Worm (Caenorhabditis elegans) whole organism, L4/young adult: ENCODE data around the gene C15H11.11.

Experiments used
- W03F9.2 ChIP-seq: fragments of 150-350 bp; optimal IDR thresholded peaks from 2 replicates; lab custom pipeline; 2014; ENCODE audit warnings: missing biosample characterization, missing genetic modification characterization
- dao-5 ChIP-seq: sonication (generic microtip); optimal IDR thresholded peaks from 2 replicates; lab custom pipeline; 2016; ENCODE audit warnings: missing genotype, missing genetic modification characterization, moderate library complexity, missing compliant biosample characterization
- him-1 ChIP-seq: sonication (generic microtip); optimal IDR thresholded peaks from 2 replicates; lab custom pipeline; 2016; ENCODE audit warnings: missing genotype, missing genetic modification reagents, missing genetic modification characterization, missing compliant biosample characterization

C15H11.11 gene

DNA sequence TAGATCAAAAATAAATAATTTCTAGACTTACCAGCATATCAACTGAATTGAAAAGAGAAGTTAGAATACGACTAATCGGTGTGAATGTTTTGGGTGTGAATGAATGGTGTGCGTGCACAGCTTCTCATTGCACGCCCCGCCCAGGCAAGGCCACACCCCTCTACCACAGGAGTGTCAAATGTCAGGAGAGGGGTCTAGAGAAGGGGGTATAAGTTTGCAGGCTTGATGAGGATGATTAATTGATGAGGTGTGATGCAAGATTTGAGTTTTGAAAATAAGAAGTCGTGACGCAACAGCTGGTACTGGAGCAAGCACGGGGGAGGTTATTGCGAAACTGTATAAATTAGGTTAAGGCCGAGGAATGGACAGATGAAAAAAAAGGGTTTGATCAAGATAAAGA, 17.0 kb downstream of the C15H11.11 start, which contains the start of gene egl-1:
TSS of gene egl-1 (minus strand) at position 101 of the 400 bp plus-strand sequence.
- TF ChIP-seq dao-5 (tag; lab: Kevin White, UChicago): no peak

DNA sequence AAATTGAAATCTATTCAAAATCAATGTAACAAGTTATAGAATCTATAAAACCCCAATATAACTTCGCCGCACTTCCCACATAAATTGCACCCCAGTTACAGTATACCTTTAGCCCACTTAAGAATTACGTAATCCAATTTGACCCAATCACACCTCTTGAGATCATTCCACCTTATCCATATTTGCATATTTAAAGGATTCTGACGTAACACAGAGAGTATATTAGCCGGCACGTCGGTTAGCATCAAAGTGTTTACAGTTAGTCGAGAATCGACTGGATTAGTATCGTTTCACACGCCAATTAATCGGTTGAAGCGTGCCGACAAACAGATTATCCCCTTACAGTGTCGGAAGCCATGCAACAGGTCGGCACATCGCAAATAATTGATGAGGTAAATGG, 18.3 kb downstream of the C15H11.11 start:
- TF ChIP-seq dao-5 (tag; lab: Kevin White, UChicago) (no peak), W03F9.2 (tag; lab: Kevin White, UChicago) (no peak), him-1 (no peak)

DNA sequence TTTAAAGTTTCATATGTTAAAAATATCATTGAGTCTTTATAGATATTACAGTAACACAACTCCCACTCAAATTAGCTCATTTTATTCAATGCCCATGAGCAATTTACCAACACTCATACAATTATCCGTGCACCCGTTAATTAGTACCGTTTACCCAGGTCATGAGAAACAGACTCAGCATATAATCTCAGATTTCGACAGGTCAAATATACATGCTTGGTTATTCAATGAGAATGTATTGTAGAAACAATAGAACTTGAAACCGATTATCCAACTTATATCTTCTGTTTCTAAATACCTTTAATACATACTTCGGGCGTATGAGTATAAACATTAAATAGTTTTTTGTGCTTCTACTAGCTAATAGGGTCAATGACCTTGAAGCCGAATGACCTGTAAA, 20.9 kb downstream of the C15H11.11 start:
- TF ChIP-seq W03F9.2 (tag; lab: Kevin White, UChicago) (no peak), dao-5 (tag; lab: Kevin White, UChicago) (no peak), him-1 (no peak)

DNA sequence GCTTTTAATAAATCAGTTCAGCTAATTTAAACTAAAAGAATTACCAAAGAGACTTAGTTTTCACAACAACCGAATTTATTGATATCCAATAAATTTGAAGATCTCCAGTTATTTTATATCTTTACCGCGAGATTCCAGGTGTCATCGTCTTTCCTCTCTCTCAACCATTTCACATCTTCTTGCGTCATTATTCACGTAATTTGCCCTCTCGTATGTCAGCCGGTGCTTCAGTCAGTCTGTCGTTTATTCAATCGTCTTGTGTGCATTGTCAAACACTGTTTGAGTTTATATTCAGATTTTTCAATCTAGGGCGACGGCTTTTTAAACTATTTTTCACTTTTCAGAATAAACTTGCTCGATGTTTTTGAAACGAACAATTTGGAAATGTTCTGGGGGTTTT, 22.1 kb downstream of the C15H11.11 start:
- no peak for TF ChIP-seq him-1
- TF ChIP-seq W03F9.2 (tag; lab: Kevin White, UChicago): no peak
- TF ChIP-seq dao-5 (tag; lab: Kevin White, UChicago): no peak

DNA sequence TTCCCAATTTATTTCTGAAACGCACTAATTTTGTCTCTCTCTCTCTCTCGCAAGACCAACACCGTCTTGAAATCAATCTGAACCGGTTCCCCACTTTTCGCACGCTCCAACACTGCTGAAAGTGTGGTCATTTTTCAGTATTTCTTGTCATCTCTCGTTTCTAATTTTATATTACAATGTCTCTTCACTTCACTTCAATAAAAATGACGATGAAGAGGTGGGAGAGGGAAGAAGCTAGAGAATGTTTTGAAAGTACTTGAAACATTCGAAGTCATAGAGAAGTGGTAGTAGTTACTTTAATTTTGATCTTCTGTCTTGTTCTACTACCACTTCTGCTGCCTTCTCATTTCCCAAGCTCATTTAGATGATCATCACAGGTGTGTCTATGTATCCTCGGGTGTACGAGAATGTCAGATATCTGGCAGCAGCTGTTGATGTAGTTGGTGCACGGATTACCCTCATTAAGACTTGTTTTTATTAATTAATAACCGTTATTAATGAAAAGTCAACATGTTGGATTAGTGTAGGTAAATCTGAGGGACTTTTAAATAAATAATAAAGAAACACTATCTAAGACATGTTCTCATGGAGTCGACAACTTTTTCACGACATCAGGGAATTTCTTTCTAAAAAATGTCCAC, 22.9 kb downstream of the C15H11.11 start:
- no peak for TF ChIP-seq dao-5 (tag; lab: Kevin White, UChicago)
- TF ChIP-seq W03F9.2 (tag; lab: Kevin White, UChicago): no peak
- TF ChIP-seq him-1: no peak

DNA sequence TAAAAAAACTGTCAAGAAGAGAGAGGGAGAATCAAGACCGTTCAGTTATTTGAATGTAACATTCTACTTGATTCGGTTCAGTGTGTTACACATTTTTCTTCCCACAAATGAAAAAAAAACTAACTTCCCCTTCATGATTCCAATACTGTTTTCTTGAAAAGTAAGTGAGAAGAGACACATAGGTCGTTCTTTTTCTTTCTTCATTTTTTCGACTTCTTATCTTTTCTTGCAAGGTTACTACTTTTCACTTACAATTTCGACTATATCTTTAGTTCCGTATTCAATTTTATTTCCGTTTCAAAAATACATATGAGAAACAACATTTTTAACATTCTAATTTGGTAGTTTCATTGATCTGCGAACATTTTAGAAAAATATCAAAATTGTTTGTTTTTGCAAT, 23.9 kb downstream of the C15H11.11 start:
- TF ChIP-seq dao-5 (tag; lab: Kevin White, UChicago) (no peak), W03F9.2 (tag; lab: Kevin White, UChicago) (no peak), him-1 (no peak)

DNA sequence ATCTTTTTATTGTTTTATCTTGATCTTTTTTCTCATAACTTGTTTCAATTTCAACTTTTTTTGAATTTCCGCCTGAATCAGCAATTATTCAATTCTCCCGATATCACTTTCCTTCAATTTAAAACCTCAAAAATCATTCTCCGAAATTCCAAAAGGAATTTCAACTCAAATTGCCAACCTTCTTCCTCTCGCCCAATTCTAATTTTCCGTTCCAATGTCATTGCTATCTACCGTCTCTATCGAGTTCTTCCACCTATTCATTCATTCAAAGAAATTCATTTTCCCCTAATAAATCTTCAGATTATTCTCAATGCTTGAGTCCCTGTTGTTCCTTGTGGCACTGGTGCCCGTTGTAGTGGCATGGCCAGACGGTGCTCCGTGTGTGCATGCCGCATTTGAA, 25.5 kb downstream of the C15H11.11 start, which contains the start of gene F23B12.4:
TSS of gene F23B12.4 (plus strand) at position 301 of the 400 bp plus-strand sequence.
- TF ChIP-seq W03F9.2 (tag; lab: Kevin White, UChicago) (no peak), him-1 (no peak), dao-5 (tag; lab: Kevin White, UChicago) (no peak)

DNA sequence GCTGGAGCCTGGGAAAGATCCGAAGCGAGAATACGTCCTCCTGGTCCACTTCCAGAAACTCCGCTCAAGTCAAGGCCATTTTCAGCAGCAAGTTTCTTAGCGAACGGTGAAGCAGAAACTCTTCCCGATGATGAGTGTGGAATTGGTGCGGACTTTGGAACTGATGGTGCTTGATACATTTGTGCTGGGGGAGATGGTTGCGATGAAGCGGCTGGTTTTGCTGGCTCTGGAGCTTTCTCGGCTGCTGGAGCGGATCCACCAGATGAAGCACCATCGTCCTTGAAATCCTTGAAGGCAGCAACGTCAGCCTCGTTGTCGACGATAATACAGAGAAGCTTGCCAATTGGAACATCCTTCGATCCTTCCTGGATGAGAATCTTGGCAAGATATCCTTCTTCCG, 31.2 kb downstream of the C15H11.11 start:
- TF ChIP-seq him-1: no peak
- TF ChIP-seq W03F9.2 (tag; lab: Kevin White, UChicago): no peak
- TF ChIP-seq dao-5 (tag; lab: Kevin White, UChicago): no peak

DNA sequence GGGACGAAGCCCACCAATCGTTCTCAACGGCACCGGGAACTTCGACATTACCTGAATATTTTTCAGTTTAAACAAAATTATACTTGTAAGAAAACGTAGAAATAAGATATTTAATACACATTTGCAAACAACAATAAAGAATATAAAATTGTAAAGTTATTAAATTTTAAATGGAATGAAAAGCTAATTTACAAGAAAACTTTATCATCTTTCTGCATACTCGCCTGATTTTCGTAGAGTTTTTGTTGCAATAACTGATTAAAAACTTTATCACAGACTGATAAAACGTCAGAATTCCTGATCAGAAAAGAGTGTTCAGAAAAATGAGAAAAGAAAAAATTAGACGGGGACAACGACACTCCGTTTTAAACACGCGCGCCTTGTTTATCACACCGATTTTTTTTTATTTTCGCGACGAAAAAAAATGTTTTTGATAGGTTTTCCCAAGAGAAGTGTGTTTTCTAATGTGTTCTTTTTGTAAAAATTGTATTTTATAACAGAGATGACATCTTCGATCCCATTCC, 32.0 kb downstream of the C15H11.11 start, which contains the start of the genes dlat-1 and fntb-1:
TSS of gene dlat-1 (minus strand) at position 51 of the 524 bp plus-strand sequence.
TSS of gene fntb-1 (plus strand) at position 412 of the 524 bp plus-strand sequence.
- TF ChIP-seq W03F9.2 (tag; lab: Kevin White, UChicago) (no peak), him-1 (no peak), dao-5 (tag; lab: Kevin White, UChicago) (no peak)

DNA sequence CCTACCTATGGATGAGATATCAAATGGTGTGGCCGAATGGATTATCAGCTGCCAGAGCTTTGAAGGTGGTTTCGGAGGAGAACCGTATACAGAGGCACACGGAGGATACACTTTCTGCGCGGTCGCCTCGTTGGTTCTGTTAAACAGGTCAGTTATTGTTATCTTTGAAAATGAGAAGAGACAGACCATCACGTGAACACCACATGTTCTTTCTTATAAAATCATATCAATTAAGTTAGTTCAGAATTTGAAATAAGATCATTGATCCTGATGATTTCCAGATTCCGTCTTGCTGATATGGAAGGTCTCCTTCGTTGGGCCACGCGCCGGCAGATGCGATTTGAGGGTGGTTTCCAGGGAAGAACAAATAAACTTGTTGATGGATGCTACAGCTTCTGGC, 33.4 kb downstream of the C15H11.11 start:
- TF ChIP-seq dao-5 (tag; lab: Kevin White, UChicago) (no peak), W03F9.2 (tag; lab: Kevin White, UChicago) (no peak), him-1 (no peak)

DNA sequence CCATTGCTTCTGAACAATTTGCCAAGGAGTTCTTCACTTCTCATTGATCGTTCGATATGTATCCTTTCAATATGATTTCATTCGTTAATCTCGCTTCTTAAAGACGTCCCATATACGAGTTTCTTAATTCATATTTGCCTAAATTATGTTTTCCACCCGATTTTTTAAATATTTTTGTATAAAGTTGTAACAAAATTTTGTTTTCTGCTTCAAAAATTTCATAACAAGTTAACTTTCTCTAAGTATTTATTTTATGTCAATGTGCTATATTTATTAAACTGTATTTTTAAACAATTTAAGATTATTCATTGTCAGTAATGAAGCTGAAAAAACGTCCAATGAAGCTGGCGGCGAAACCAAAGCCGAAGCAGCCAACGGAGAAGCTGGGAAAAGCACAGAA, 34.1 kb downstream of the C15H11.11 start, which contains the start of gene F23B12.7:
TSS of gene F23B12.7 (plus strand) at position 301 of the 400 bp plus-strand sequence.
- TF ChIP-seq dao-5 (tag; lab: Kevin White, UChicago) (no peak), him-1 (no peak), W03F9.2 (tag; lab: Kevin White, UChicago) (no peak)

DNA sequence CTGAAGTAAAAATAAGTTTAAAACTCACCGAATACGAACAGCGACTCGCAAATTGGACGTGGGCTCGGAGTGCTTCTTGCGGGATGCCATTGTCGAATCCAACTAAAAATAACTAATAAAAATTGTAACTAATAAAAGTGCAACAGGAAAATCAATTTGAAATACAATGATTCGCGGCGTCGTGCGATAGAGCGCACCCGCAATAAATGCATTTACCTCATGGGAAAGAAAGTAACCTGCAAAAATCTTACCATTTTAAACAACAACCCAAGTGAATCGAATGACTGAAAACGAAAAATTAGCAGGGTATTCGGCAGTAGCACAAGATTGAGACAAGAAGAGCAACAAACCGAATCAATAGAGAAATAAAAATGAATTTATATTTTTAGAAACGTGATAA, 41.3 kb downstream of the C15H11.11 start, which contains the start of gene bmk-1:
TSS of gene bmk-1 (minus strand) at position 359 of the 400 bp plus-strand sequence.
- no peak for TF ChIP-seq dao-5 (tag; lab: Kevin White, UChicago)
- TF ChIP-seq him-1: no peak

DNA sequence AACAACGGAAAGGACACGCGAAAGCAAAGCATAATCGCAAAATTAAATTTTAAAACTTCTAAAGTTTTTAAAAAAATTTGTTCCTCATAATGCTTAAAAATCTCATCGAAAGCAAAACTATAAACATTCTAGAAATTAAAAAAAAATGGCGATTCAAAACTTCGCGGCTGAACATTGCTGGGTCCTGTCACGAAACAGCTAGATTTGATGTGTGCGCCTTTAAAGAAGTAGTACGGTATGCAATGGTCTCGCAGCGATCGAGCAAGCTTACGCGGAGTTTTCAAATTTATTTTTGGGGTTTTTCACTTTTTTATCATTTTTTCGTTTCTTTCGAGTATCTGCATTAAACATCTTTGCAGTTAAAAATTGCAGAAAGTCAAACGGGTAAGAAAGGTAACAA, 41.8 kb downstream of the C15H11.11 start, which contains the start of gene coh-3:
TSS of gene coh-3 (plus strand) at position 353 of the 400 bp plus-strand sequence.
- TF ChIP-seq W03F9.2 (tag; lab: Kevin White, UChicago): peak; percentile 48
- TF ChIP-seq him-1: no peak

DNA sequence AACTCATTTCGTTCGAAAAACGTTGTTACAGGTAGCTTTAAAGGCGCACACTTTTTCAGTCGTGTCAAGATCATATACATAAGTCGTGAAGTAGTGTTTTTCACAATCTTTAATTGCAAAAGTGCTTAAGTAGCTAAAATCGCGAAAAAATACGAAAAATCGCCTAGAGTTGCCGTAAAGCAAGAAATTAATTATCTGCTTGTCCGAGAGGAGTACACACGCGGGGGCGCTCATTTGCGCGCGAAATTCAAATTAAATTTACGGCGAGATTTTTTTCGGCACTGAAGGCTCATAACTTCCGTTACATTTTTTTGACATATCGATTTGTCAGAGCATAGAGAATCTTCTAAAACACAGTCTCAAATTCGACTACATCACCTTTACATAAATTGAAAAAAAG, 44.8 kb downstream of the C15H11.11 start:
- TF ChIP-seq W03F9.2 (tag; lab: Kevin White, UChicago) (no peak), him-1 (no peak), dao-5 (tag; lab: Kevin White, UChicago) (no peak)
